Fruit fly (Drosophila melanogaster) S2 (cell line): ENCODE measurements around the gene CG42404.

ENCODE experiments used
- CG8478 ChIP-seq: fragments of >200 bp; optimal IDR thresholded peaks from 2 replicates; lab custom pipeline; 2018
- CTCF ChIP-seq, 2 experiments: fragments of >200 bp; optimal IDR thresholded peaks; 2 replicates each; lab custom pipeline; 2018

dm6 chr3R:15230285-15230684 lies 19.6 kb upstream of the CG42404 start, which contains the start of gene CG34316:
- TF ChIP-seq CTCF (optimal IDR thresholded peaks at IDR 0.05; lab: Kevin White, UChicago) (no peak), CG8478 (lab: Kevin White, UChicago) (no peak)
